Worm (Caenorhabditis elegans) whole organism, late embryonic: ENCODE measurements around the gene col-102.

Experiments
- C38D4.7 ChIP-seq: fragments of 200-800 bp; sonication (Bioruptor generic); optimal IDR thresholded peaks from 2 replicates; lab custom pipeline; 2018; ENCODE audit warnings: mild to moderate bottlenecking, missing genetic modification characterization, moderate library complexity, missing compliant biosample characterization
- F13H6.1 ChIP-seq: sonication (generic microtip); optimal IDR thresholded peaks from 2 replicates; lab custom pipeline; 2016; ENCODE audit warnings: missing genetic modification characterization, missing compliant biosample characterization
- K02D7.2 ChIP-seq: sonication (generic microtip); optimal IDR thresholded peaks from 2 replicates; lab custom pipeline; 2017; ENCODE audit warnings: mild to moderate bottlenecking, missing genetic modification characterization, missing compliant biosample characterization
- ama-1 ChIP-seq: fragments of 150-350 bp; optimal IDR thresholded peaks from 2 replicates; lab custom pipeline; 2014
- ceh-18 ChIP-seq: sonication (generic microtip); optimal IDR thresholded peaks from 2 replicates; lab custom pipeline; 2016; ENCODE audit warnings: missing genetic modification characterization, missing compliant biosample characterization
- ceh-2 ChIP-seq: sonication (generic microtip); optimal IDR thresholded peaks from 2 replicates; lab custom pipeline; 2016; ENCODE audit warnings: missing genotype, missing genetic modification characterization, missing compliant biosample characterization
- ceh-24 ChIP-seq: sonication (generic microtip); optimal IDR thresholded peaks from 2 replicates; lab custom pipeline; 2016; ENCODE audit warnings: mild to moderate bottlenecking, missing genetic modification characterization, missing compliant biosample characterization
- ceh-30 ChIP-seq: fragments of 150-350 bp; optimal IDR thresholded peaks from 2 replicates; lab custom pipeline; 2014; ENCODE audit warnings: missing biosample characterization, missing genetic modification characterization
- ceh-31 ChIP-seq: sonication (generic microtip); optimal IDR thresholded peaks from 2 replicates; lab custom pipeline; 2016; ENCODE audit warnings: missing genetic modification characterization, missing compliant biosample characterization
- ceh-45 ChIP-seq: fragments of 200-800 bp; sonication (Bioruptor generic); IDR thresholded peaks from 2 replicates; pipeline ENCODE4 v1.3.6; 2022; ENCODE audit warnings: missing genetic modification reagents, missing genetic modification characterization, missing compliant biosample characterization
- ceh-48 ChIP-seq: sonication (generic microtip); optimal IDR thresholded peaks from 2 replicates; lab custom pipeline; 2016; ENCODE audit warnings: missing genetic modification characterization, inconsistent platforms, missing compliant biosample characterization
- ceh-6 ChIP-seq: fragments of 200-800 bp; sonication (Bioruptor generic); optimal IDR thresholded peaks from 2 replicates; lab custom pipeline; 2018; ENCODE audit warnings: mild to moderate bottlenecking, missing genetic modification characterization, missing compliant biosample characterization
- ceh-9 ChIP-seq: sonication (generic microtip); optimal IDR thresholded peaks from 2 replicates; lab custom pipeline; 2016; ENCODE audit warnings: mild to moderate bottlenecking, missing genetic modification characterization, inconsistent platforms, missing compliant biosample characterization
- che-1 ChIP-seq: sonication (generic microtip); optimal IDR thresholded peaks from 2 replicates; lab custom pipeline; 2016; ENCODE audit warnings: mild to moderate bottlenecking, missing genetic modification characterization, missing compliant biosample characterization
- dve-1 ChIP-seq: sonication (generic microtip); optimal IDR thresholded peaks from 2 replicates; lab custom pipeline; 2017; ENCODE audit warnings: antibody characterized with exemption, mild to moderate bottlenecking, missing genetic modification characterization, missing compliant biosample characterization
- eyg-1 ChIP-seq: sonication (generic microtip); optimal IDR thresholded peaks from 2 replicates; lab custom pipeline; 2016; ENCODE audit warnings: missing genotype, missing genetic modification characterization, missing compliant biosample characterization
- fkh-10 ChIP-seq: fragments of 150-350 bp; optimal IDR thresholded peaks from 2 replicates; lab custom pipeline; 2014; ENCODE audit warnings: missing biosample characterization, missing genetic modification reagents, missing genetic modification characterization
- gmeb-2 ChIP-seq: sonication (generic microtip); optimal IDR thresholded peaks from 2 replicates; lab custom pipeline; 2016; ENCODE audit warnings: missing genetic modification characterization, inconsistent platforms, missing compliant biosample characterization
- hlh-8 ChIP-seq: sonication (generic microtip); optimal IDR thresholded peaks from 2 replicates; lab custom pipeline; 2016; ENCODE audit warnings: missing genotype, missing genetic modification characterization, missing compliant biosample characterization
- lim-6 ChIP-seq: sonication (generic microtip); optimal IDR thresholded peaks from 2 replicates; lab custom pipeline; 2016; ENCODE audit warnings: missing genetic modification characterization, missing compliant biosample characterization
- lin-11 ChIP-seq: fragments of 200-800 bp; sonication (Bioruptor generic); optimal IDR thresholded peaks from 2 replicates; lab custom pipeline; 2018; ENCODE audit warnings: mild to moderate bottlenecking, missing genetic modification characterization, missing compliant biosample characterization
- madf-2 ChIP-seq: sonication (generic microtip); optimal IDR thresholded peaks from 2 replicates; lab custom pipeline; 2017; ENCODE audit warnings: missing genetic modification characterization, missing compliant biosample characterization
- mec-3 ChIP-seq: sonication (generic microtip); optimal IDR thresholded peaks from 2 replicates; lab custom pipeline; 2016; ENCODE audit warnings: borderline replicate concordance, missing genetic modification characterization, missing compliant biosample characterization
- nfya-1 ChIP-seq: sonication (generic microtip); optimal IDR thresholded peaks from 2 replicates; lab custom pipeline; 2017; ENCODE audit warnings: missing genetic modification characterization, mild to moderate bottlenecking, missing compliant biosample characterization, antibody characterized with exemption, moderate library complexity
- nhr-11 ChIP-seq: fragments of 150-350 bp; optimal IDR thresholded peaks from 2 replicates; lab custom pipeline; 2014; ENCODE audit warnings: missing biosample characterization, missing genetic modification characterization
- npax-4 ChIP-seq: sonication (generic microtip); optimal IDR thresholded peaks from 2 replicates; lab custom pipeline; 2016; ENCODE audit warnings: missing genetic modification characterization, missing compliant biosample characterization
- odd-2 ChIP-seq: sonication (generic microtip); optimal IDR thresholded peaks from 2 replicates; lab custom pipeline; 2017; ENCODE audit warnings: antibody characterized with exemption, mild to moderate bottlenecking, missing genetic modification characterization, missing compliant biosample characterization
- pag-3 ChIP-seq: sonication (generic microtip); optimal IDR thresholded peaks from 2 replicates; lab custom pipeline; 2016; ENCODE audit warnings: missing compliant biosample characterization, missing genetic modification characterization, borderline replicate concordance
- pat-9 ChIP-seq: fragments of 200-800 bp; sonication (Bioruptor generic); optimal IDR thresholded peaks from 2 replicates; lab custom pipeline; 2018; ENCODE audit warnings: mild to moderate bottlenecking, missing genetic modification characterization, moderate library complexity, missing compliant biosample characterization
- pax-1 ChIP-seq: fragments of 150-350 bp; optimal IDR thresholded peaks from 2 replicates; lab custom pipeline; 2014; ENCODE audit warnings: missing biosample characterization, missing genetic modification characterization
- pha-2 ChIP-seq: sonication (generic microtip); optimal IDR thresholded peaks from 2 replicates; lab custom pipeline; 2017; ENCODE audit warnings: mild to moderate bottlenecking, missing genetic modification characterization, missing compliant biosample characterization
- pha-4 ChIP-seq: fragments of 150-350 bp; optimal IDR thresholded peaks from 2 replicates; lab custom pipeline; 2018; ENCODE audit warnings: missing biosample characterization, missing genetic modification reagents, missing genetic modification characterization
- pqm-1 ChIP-seq: sonication (generic microtip); optimal IDR thresholded peaks from 2 replicates; lab custom pipeline; 2016; ENCODE audit warnings: missing genetic modification characterization, missing compliant biosample characterization
- ref-2 ChIP-seq: sonication (generic microtip); optimal IDR thresholded peaks from 2 replicates; lab custom pipeline; 2016; ENCODE audit warnings: missing genetic modification characterization, missing compliant biosample characterization
- sox-4 ChIP-seq: sonication (generic microtip); optimal IDR thresholded peaks from 2 replicates; lab custom pipeline; 2017; ENCODE audit warnings: mild to moderate bottlenecking, missing genetic modification characterization, inconsistent platforms, missing compliant biosample characterization
- tbx-2 ChIP-seq: sonication (generic microtip); optimal IDR thresholded peaks from 2 replicates; lab custom pipeline; 2016; ENCODE audit warnings: missing genetic modification characterization, missing compliant biosample characterization
- tbx-7 ChIP-seq: sonication (generic microtip); optimal IDR thresholded peaks from 2 replicates; lab custom pipeline; 2016; ENCODE audit warnings: missing genotype, missing genetic modification characterization, missing compliant biosample characterization
- ttx-3 ChIP-seq: sonication (generic microtip); optimal IDR thresholded peaks from 2 replicates; lab custom pipeline; 2016; ENCODE audit warnings: missing genetic modification reagents, missing genetic modification characterization, missing compliant biosample characterization
- zip-5 ChIP-seq: sonication (generic microtip); optimal IDR thresholded peaks from 2 replicates; lab custom pipeline; 2016; ENCODE audit warnings: missing genetic modification characterization, missing compliant biosample characterization
- ztf-16 ChIP-seq: sonication (generic microtip); optimal IDR thresholded peaks from 2 replicates; lab custom pipeline; 2017; ENCODE audit warnings: missing genetic modification characterization, missing compliant biosample characterization

Gene col-102

DNA sequence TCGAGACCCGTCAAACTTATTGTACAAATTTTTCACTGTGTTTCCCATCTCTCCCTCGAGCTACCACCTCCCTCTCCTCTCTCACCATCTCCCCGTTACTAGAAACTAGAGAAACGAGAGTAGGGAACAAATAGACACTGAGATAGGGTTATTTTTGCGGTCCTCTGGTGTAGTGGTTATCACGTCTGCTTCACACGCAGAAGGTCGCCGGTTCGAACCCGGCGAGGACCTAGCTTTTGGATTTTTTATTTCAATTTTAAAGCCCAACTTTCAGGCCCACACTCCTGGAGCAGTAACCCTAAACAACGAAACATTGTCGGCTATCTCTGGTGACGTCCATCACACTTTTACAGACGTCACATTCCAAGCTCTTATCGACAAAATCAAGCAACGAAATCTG is 16.1 kb downstream of the col-102 start (continued):
- TF ChIP-seq gmeb-2 (tag; lab: Kevin White, UChicago) (peak; percentile 75), pat-9 (tag; lab: Kevin White, UChicago) (peak; percentile 64), hlh-8 (tag; lab: Kevin White, UChicago) (peak; percentile 4), ceh-6 (GFP tag; lab: Kevin White, UChicago) (peak; percentile 79), pax-1 (no peak), pha-4 (tag; lab: Kevin White, UChicago) (no peak), ref-2 (peak; percentile 66), che-1 (tag; lab: Kevin White, UChicago) (peak; percentile 67), nhr-11 (tag; lab: Kevin White, UChicago) (no peak), npax-4 (tag; lab: Kevin White, UChicago) (peak; percentile 45), mec-3 (peak; percentile 24), ceh-30 (tag; lab: Kevin White, UChicago) (no peak), ceh-31 (tag; lab: Kevin White, UChicago) (peak; percentile 19), nfya-1 (tag; lab: Kevin White, UChicago) (peak; percentile 37), ttx-3 (tag; lab: Kevin White, UChicago) (peak; percentile 81), fkh-10 (GFP tag; lab: Kevin White, UChicago) (no peak), ztf-16 (peak; percentile 64), ceh-45 (GFP tag; lab: Robert Waterston, UW) (no peak), pha-2 (tag; lab: Kevin White, UChicago) (peak; percentile 73), ceh-9 (tag; lab: Kevin White, UChicago) (peak; percentile 55)
- TF ChIP-seq, all 69 proteins: peak for 51

DNA sequence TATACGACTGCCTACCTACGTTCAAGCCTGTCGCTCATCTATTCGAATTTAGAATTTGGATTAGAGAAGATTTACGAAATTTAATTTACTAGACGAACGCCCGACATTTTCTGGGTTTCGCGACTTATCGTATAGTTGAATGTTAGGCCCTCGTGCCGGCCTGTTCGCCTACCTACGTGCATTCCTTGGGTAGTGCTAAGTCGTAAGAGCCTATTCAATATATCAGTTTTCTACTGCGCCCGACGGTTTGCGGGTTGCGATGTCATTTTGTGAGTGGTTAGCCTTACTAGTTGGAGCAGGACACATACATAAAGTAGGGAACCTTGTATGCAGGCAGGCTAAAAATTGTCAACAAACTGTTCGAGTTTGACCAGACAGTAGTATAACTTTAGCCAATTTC is 18.7 kb downstream of the col-102 start:
- no peak for TF ChIP-seq ceh-24
- TF ChIP-seq eyg-1 (tag; lab: Kevin White, UChicago): no peak
- no peak for TF ChIP-seq sox-4
- no peak for TF ChIP-seq K02D7.2 (tag; lab: Kevin White, UChicago)

DNA sequence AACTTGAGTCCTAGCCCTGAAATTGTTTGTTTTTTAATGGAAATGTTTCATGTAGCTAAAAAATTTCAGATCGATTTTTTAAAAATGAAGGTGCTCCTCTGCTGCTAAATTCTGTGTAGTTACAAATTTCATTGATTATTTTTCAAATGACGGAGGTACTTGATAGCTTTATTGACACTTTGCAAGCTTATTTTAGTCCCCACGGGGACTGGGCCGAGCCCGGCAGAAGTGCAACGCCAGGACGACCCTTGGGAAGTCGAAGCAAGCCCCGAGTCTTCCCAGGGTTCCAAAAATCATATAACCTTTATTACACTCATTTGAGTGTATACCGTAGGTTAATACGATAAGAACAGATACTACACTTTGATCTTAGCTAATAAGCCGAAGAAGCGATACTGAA is 19.6 kb downstream of the col-102 start:
- TF ChIP-seq lin-11 (tag; lab: Kevin White, UChicago): no peak
- no peak for TF ChIP-seq nfya-1 (tag; lab: Kevin White, UChicago)
- TF ChIP-seq tbx-7: no peak
- no peak for TF ChIP-seq ceh-24
- no peak for TF ChIP-seq pat-9 (tag; lab: Kevin White, UChicago)
- no peak for TF ChIP-seq ceh-48 (tag; lab: Kevin White, UChicago)
- no peak for TF ChIP-seq C38D4.7
- TF ChIP-seq tbx-2 (tag; lab: Kevin White, UChicago): no peak
- TF ChIP-seq odd-2 (tag; lab: Kevin White, UChicago): no peak
- TF ChIP-seq K02D7.2 (tag; lab: Kevin White, UChicago): no peak
- no peak for TF ChIP-seq F13H6.1
- no peak for TF ChIP-seq madf-2 (tag; lab: Kevin White, UChicago)
- no peak for TF ChIP-seq lim-6 (tag; lab: Kevin White, UChicago)
- TF ChIP-seq pqm-1 (tag; lab: Kevin White, UChicago): no peak
- no peak for TF ChIP-seq zip-5
- TF ChIP-seq pag-3 (tag; lab: Kevin White, UChicago): no peak
- TF ChIP-seq, all 69 proteins: peak for 0

DNA sequence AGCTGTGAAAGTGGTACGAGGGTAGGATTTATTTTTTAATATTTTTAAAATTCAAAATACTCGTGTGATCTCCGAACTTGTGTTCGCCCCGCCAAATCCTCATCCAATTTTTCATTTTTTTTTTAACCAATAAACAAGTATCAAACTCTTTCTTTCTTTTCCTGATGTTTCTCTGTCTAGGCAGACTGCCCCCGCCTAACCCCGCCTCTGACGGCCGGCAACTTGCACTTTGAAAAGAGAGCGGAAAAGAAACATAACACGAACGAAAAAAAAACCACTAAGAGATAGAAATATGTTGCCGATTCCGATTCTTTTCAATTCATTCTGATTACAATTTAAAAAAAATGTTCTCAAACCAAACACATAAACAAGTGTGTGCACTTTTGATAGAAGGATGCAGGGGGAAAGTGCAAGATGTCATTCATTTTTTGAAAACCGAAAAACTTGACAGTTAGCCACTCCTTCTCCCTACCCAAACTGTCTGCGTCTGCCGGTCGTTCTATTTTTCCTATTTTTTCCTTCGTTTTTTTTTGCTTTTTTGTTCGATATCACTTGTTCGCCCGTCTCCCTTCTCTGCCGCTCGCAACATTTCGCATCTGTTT is 21.8 kb downstream of the col-102 start:
- no peak for TF ChIP-seq ama-1 (lab: Kevin White, UChicago)
- TF ChIP-seq ceh-9 (tag; lab: Kevin White, UChicago): no peak
- no peak for TF ChIP-seq fkh-10 (GFP tag; lab: Kevin White, UChicago)
- TF ChIP-seq ceh-18: no peak
- TF ChIP-seq pax-1: no peak
- no peak for TF ChIP-seq sox-4
- TF ChIP-seq mec-3: no peak
- no peak for TF ChIP-seq ceh-2 (tag; lab: Kevin White, UChicago)
- no peak for TF ChIP-seq dve-1
- TF ChIP-seq pha-4 (tag; lab: Kevin White, UChicago): no peak
- TF ChIP-seq ceh-6 (GFP tag; lab: Kevin White, UChicago): no peak
- TF ChIP-seq ceh-24: no peak
- no peak for TF ChIP-seq ceh-31 (tag; lab: Kevin White, UChicago)
